Worm (Caenorhabditis elegans) whole organism, L1 larva: Measurements from ENCODE around the gene F40D4.12.

Experiments used
- ama-1 ChIP-seq: fragments of 150-350 bp; optimal IDR thresholded peaks from 2 replicates; lab custom pipeline; 2014
- fos-1 ChIP-seq: fragments of 150-350 bp; optimal IDR thresholded peaks from 2 replicates; lab custom pipeline; 2014; ENCODE audit warnings: missing biosample characterization, missing genetic modification characterization
- nhr-19 ChIP-seq: fragments of 200-800 bp; sonication (Bioruptor generic); conservative IDR thresholded peaks from 2 replicates; pipeline ENCODE4 v1.3.6; 2022; ENCODE audit warnings: missing genetic modification characterization, missing compliant biosample characterization
- nhr-237 ChIP-seq: fragments of 150-350 bp; optimal IDR thresholded peaks from 2 replicates; lab custom pipeline; 2014; ENCODE audit warnings: missing biosample characterization, missing genetic modification characterization
- nhr-28 ChIP-seq: fragments of 150-350 bp; optimal IDR thresholded peaks from 2 replicates; lab custom pipeline; 2014; ENCODE audit warnings: missing biosample characterization, missing genetic modification characterization
- nhr-76 ChIP-seq: sonication (generic microtip); optimal IDR thresholded peaks from 2 replicates; lab custom pipeline; 2017; ENCODE audit warnings: missing biosample characterization, missing genetic modification characterization
- unc-62 ChIP-seq: fragments of 150-350 bp; optimal IDR thresholded peaks from 2 replicates; lab custom pipeline; 2014; ENCODE audit warnings: missing biosample characterization, missing genetic modification reagents, missing genetic modification characterization

- TF ChIP-seq nhr-19 (no peak), nhr-76 (tag; lab: Kevin White, UChicago) (no peak), ama-1 (lab: Kevin White, UChicago) (no peak), nhr-28 (no peak), unc-62 (GFP tag; lab: Kevin White, UChicago) (no peak), fos-1 (no peak), nhr-237 (tag; lab: Kevin White, UChicago) (no peak)
Observed at ce11 chrV:17167457-17167856, 7.8 kb downstream of the F40D4.12 start, which contains the start of gene srz-66.
